Worm (Caenorhabditis elegans): Measurements from ENCODE around the gene T25B9.11.

T25B9.11 gene

DNA sequence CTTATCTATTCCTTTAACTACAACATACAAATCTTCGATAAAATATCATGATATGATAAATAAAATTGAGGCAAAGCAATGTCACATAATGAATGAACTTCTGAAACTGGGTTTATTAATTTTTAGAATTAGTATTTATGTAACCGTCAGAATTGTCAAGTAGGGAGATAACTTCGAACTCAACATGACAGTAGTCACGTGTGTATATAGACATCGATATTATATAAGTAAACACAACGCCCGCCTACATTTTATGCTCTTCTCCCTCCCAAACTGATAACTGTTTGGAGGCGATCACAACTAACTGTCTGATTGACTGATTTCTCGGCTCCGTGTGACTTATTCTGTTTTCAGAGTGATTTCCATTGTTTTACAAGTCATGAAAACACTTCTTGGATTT, 3.0 kb upstream of the T25B9.11 start, which contains the start of gene ugt-54:
TSS of gene ugt-54 (plus strand) at position 355 of the 400 bp plus-strand sequence.
- no peak for TF ChIP-seq unc-62 (GFP tag; optimal IDR thresholded peaks at IDR 0.05)

DNA sequence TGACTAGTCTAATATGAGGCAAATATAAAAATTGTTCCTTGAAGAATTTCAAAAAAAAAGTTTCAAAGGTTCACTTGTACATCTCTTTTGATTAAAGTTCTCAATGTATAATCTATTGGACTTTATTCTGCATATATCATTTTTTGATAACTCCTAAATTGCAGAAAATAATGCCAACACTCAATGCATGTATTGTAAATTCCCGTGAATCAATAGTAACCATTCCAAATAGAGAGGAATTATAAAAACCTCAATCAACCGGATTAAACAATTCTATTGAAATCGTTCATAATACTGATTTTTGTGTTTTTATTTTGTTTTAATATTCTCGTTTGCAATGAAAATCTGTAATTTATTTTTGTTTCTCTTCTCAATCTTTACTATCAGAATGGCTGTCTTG, 747 bp downstream of the T25B9.11 start, which contains the start of gene T25B9.12:
TSS of gene T25B9.12 (plus strand) at position 301 of the 400 bp plus-strand sequence.
- TF ChIP-seq unc-62 (GFP tag; optimal IDR thresholded peaks at IDR 0.05), result no peak

DNA sequence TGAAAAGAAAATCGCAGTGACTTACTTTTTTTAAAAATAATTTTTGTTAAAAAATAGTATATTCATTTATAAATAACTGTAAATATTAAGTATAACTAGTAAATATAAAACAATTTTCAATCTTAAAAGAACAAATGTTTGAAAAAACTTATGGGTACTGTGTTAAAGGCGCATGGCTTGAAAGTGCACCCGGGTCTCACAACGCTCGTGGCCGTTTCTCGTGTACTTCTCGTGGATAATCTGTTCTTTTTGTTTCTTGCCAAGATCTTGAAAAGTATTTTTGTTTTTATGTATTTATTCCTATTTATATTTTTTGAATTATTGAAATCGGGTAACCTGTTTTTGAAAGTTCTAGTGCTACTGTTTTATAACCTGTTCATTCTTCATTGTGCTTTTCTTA, 1.8 kb downstream of the T25B9.11 start:
- no peak for TF ChIP-seq unc-62 (GFP tag; optimal IDR thresholded peaks at IDR 0.05)

DNA sequence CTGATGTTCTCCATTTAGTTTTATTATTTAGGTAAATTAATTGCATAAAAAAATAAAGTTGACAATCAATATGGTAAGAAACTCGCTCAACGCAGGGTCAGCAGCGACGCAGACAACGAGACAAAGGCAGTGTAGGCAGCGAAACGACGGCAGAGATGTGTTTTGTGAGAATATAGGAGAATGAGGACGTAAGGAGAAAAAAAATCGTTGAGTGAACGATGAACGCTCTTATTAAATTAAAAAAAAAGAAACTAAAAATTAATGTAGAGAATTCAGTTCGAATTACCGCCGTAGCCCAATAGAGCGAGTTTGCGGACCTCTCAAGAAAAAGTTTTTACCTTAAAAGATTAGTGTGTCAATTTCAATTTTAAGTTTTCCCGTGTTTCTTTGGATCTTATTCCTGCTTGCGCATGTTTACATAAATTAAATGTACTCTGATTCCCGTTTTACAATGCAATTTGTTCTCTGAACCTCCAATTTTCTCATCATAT, 3.9 kb downstream of the T25B9.11 start, which contains the start of gene T25B9.8:
TSS of gene T25B9.8 (minus strand) at position 51 of the 491 bp plus-strand sequence.
- TF ChIP-seq unc-62 (GFP tag; optimal IDR thresholded peaks at IDR 0.05), result no peak

DNA sequence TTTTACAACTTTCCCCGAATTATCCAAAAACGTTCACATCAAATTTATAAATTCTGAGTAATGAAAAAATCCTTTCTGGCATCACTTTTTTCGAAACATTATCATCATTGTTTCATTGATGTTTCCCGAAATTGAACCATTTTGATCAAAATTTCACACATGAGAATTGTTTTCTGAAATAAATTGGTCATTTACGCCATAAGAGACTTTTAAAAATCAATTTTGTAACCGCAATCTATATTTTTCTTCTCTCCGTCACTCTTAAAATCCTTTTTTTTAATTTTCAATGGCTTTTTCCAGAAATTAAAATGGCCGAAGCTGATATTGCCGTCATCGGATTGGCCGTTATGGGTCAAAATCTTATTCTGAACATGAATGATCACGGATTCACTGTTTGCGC, 5.0 kb downstream of the T25B9.11 start, which contains the start of gene T25B9.9:
TSS of gene T25B9.9 (plus strand) at position 301 of the 400 bp plus-strand sequence.
- no peak for TF ChIP-seq unc-62 (GFP tag; optimal IDR thresholded peaks at IDR 0.05)

DNA sequence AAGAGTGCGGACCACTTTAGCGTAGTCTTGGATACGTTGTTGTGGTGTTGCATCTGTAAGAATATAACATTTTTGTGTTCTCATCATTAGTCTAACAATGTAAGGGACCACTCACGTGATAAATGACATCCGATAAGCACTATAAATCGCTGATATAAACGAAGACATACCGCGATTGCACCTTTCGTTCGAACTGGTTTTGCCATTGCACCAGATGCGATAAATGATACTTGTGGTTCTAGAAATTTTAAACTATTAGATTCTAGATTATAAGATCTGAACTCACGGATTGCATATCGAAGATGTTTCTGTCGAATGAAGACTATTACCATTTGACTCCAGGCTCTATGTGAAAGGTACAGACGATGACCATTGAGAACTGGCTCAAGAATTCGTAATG, 7.0 kb downstream of the T25B9.11 start:
- TF ChIP-seq unc-62 (GFP tag; optimal IDR thresholded peaks at IDR 0.05), result no peak

DNA sequence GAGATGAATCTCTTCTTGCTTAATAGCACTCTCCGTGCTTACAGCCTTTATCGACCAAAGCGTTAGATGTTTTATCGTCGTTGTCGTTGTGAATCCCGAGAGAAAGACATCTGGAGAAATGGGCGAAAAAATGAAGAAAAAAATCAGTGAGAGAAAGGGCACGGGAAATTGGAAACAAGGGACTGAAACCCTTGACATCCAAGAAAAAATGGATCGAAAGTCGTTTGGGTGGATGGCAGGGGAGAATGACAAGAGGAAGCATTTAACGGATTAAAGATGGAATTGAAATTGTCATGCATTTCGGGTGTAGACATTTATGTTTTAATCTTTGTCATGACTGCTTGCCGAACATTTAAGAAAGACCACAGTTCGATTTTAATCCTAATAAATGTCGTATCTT, 9.5 kb downstream of the T25B9.11 start, which contains the start of gene inpp-1:
TSS of gene inpp-1 (minus strand) at position 101 of the 400 bp plus-strand sequence.
- TF ChIP-seq unc-62 (GFP tag; optimal IDR thresholded peaks at IDR 0.05), result no peak

DNA sequence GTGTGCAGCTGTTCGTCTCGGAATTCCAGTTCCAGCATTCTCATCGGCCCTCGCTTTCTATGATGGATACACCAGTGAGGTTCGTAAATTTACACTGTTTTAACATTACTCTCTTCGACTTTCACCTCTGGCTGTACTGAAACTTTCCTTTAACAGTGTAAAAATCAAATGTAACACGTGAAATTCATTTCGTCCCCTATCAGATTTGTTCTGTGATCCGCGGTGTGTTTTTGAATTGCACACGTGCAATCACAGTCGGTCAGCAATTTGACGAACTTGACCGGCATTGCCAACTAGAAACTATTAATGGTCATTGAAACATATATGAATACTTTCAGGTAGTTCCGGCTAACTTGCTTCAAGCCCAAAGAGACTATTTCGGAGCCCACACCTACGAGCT, 12.8 kb downstream of the T25B9.11 start:
- no peak for TF ChIP-seq unc-62 (GFP tag; optimal IDR thresholded peaks at IDR 0.05)

DNA sequence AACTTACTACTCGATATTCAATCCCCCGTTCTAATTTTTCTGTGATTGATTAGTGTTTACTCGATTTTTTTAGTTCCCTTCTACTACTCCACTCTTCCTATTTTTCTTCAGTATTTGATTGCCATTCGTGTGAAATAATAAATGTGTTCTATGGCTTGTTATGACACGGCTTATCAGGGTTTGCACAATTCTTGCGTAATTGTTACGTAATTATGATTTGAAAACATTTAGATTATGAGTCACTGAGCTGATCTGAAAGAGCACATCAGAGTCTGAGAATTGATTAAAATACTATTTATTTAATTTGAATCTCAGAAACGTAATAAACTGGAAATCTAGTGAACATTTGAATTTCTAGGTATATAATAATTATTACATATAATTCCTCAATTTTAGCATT, 13.3 kb downstream of the T25B9.11 start:
- TF ChIP-seq unc-62 (GFP tag; optimal IDR thresholded peaks at IDR 0.05), result no peak

DNA sequence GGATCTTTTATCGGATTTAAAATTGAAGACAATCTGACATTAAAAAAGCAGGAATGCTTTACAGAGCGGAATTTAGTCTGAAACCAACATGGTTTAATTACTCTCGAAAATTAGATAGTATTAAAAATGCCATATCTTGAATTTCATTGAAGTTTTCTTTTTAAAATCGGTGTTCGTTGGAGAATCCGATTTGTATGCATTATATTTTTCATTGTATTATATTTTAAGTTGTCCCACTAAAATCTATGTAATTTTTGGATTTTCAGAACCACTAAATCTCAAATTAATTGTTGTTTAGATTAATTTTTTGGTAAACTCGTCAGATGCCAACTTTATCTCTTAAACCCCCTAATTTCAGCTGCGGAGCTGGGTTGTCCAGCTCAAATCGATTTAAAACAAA, 14.3 kb downstream of the T25B9.11 start:
- TF ChIP-seq unc-62 (GFP tag; optimal IDR thresholded peaks at IDR 0.05), result no peak

DNA sequence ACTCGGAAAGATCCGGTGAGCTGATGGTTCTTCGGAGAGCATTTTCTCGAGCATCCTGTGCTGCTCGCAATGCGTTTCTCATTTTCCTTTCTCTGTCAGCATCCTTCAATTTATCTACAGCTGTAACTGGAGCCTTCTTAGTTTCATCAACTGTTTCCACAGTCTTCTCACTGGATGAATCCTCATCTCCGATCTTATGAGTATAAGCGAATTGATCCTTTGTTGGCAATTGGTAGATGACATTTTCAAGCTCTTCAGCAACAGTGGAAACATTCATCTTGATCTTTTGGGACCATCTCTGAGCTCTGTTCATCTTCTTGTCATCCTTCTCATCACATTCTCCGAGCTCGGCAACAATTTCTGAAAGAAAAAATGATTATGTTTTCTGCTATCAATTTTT, 15.0 kb downstream of the T25B9.11 start:
- TF ChIP-seq unc-62 (GFP tag; optimal IDR thresholded peaks at IDR 0.05), result no peak

DNA sequence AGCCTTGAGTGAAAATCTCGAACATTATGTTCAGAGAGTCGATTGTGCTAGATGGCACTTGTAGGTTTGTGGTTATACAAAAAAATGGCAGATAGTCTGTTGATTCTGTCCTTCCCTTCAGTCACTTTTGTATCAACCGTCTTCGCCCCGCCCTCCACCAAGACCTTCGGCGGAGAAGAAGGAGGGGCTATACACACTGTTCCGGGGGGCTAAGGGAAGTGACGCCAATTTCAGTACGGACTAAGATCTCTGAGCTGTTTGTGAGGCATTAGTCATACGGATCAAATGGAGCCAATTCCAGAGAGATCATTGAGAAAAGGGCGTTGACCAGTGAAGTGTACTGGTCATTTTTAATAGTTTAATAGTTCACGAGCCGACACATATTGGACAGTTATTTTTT, 16.3 kb downstream of the T25B9.11 start, which contains the start of gene swt-3:
TSS of gene swt-3 (minus strand) at position 101 of the 400 bp plus-strand sequence.
- TF ChIP-seq unc-62 (GFP tag; optimal IDR thresholded peaks at IDR 0.05), result no peak

DNA sequence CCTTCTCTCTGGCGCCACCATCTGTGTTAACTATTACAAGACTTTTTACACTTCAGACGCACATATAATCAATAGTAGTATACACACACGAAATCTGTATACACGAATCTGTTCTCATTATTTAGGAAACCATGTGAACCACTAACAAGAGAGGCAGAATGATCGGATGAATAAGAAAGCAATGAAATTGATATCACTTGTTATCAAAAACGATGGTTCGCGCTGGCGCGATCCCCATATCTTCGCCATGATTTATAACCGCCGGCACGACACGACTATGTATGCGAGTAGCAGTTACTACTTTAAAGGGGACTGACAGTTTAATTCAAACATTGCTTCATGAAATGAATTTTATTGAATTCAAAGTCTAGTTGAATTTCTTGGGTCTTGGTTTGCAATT, 17.0 kb downstream of the T25B9.11 start:
- no peak for TF ChIP-seq unc-62 (GFP tag; optimal IDR thresholded peaks at IDR 0.05)

DNA sequence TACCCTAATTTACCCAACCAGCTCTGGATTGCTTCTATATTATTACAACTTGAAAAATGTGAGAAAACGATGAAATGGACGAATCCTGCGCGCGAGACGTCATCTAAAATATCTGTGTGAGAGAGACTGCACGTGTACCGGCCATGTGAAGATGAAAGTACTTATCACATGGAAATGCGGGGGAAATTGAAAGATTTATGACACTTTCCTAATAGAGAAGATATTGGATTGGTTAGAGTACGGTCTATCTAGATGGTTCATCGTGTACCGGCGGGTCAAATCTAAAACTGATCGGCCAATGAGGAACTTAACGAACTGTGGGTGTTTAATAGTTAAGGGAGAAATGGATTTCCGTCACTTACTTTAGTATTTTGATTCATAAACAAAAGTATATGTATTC, 17.7 kb downstream of the T25B9.11 start:
- TF ChIP-seq unc-62 (GFP tag; optimal IDR thresholded peaks at IDR 0.05), result no peak

DNA sequence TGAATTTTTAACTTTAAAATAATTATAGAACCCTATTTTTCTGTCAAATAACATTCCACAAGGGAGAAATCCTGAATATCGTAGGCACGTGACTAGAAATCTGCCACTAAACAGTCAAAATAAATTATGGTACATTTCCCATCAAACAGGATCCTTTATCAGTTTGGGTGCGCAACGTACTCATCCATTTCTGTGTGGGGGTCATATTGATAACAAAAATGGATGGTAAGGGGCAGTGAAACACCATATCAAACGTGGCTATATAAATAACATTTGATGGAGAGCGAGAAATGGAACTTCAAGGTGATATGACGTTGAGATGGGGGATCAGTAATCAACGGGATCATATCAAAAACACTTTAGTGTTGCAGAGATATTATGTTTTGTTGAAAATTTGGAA, 19.8 kb downstream of the T25B9.11 start:
- no peak for TF ChIP-seq unc-62 (GFP tag; optimal IDR thresholded peaks at IDR 0.05)

DNA sequence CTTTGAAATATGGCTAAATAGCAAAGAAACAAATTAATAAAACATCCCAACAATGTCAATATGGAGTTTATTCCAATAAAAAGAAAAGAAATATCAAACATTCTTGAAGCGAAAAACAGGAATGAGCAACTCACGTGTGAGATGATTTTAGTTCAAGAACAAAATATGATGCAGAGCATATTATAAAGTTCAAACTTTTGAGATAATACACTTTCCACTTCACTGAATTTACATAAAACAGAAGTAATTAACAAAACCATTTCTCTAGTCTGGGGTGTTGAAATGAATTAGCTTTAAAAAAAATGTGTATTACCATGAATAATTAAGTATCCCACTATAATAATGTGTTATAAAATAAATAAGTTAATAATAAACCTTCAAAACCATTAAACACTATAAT, 22.4 kb downstream of the T25B9.11 start, which contains the start of gene srd-7:
TSS of gene srd-7 (minus strand) at position 101 of the 400 bp plus-strand sequence.
- TF ChIP-seq unc-62 (GFP tag; optimal IDR thresholded peaks at IDR 0.05), result no peak

DNA sequence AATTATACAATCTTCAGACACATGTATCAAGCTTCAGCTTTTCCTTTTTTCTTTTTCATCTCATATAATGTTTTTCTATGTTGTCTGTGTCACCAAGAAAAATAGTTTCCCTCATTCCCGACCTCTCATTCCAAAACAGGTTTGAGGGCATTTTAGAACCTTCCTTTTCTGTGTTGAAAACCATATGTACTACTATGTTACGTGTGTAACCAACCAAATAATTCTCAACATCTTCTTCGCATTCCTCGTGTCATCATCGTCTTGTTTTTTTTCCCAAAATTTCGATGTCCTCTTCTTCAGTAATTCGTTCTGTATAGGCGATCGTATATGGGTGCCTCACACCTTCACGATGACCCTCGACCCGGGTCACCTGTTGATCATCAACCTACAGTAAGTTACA, 26.0 kb downstream of the T25B9.11 start, which contains the start of gene pept-2:
TSS of gene pept-2 (plus strand) at position 301 of the 400 bp plus-strand sequence.
- TF ChIP-seq unc-62 (GFP tag; optimal IDR thresholded peaks at IDR 0.05), result no peak

DNA sequence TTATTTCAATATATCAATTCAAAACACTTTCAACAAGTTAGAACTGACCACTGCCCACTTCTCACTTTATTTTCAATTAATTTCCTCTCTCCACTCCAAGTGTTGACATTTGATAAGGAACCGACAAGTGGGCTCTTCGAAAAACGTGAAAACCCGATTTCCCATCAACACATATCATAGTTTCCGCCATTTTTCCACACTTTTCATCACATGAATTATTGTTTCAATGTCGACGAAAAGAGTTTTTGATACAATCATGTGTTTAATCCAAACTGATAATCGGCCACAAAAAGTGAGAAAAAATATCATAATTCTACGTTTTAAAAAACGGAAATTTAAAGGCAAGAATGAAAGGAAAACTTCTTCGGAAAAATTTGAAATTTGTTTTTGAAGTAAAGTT, 31.4 kb downstream of the T25B9.11 start:
- no peak for TF ChIP-seq unc-62 (GFP tag; optimal IDR thresholded peaks at IDR 0.05)

Measured in whole organism, dauer.